Fruit fly (Drosophila melanogaster) Kc167 (cell line): ENCODE results near the gene rho-4.

Experiments used
- Myc ChIP-seq: fragments of >200 bp; optimal IDR thresholded peaks from 2 replicates; lab custom pipeline; 2017; ENCODE audit warnings: missing external identifiers
- Sin3A ChIP-seq: fragments of >200 bp; optimal IDR thresholded peaks from 2 replicates; lab custom pipeline; 2018; ENCODE audit warnings: missing external identifiers
- h ChIP-seq: fragments of >200 bp; optimal IDR thresholded peaks from 3 replicates; lab custom pipeline; 2018; ENCODE audit warnings: missing external identifiers
- insv ChIP-seq: fragments of >200 bp; optimal IDR thresholded peaks from 3 replicates; lab custom pipeline; 2018; ENCODE audit warnings: missing external identifiers
- psq ChIP-seq: fragments of >200 bp; optimal IDR thresholded peaks from 2 replicates; lab custom pipeline; 2017; ENCODE audit warnings: missing external identifiers
- ttk ChIP-seq: sonication (Bioruptor generic); optimal IDR thresholded peaks from 2 replicates; lab custom pipeline; 2017; ENCODE audit warnings: missing external identifiers

Gene rho-4

DNA sequence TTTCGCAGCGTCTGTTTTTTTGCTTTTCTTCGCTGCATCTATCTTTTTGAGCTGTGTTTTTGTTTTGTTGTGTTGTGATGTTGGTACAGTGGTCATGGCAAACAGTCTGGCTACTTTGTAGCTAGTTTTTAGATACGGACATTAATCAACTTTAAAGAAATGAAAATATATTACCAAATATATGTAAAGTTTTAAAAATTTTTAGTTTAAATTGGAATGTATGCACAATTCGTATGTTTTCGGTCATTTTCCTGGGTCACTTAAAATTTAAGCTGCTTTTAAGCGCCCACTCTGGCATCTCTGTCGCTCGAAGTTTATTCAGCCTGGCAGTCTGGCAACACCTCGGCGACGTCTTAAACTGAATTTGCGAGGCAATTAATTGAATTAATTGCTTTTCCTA lies 23.1 kb upstream of the rho-4 start, which contains the start of gene CG11695:
Gene CG11695 (plus strand): TSS at position 344 of the 400 bp plus-strand sequence.
- TF ChIP-seq h (no peak), Myc (lab: Kevin White, UChicago) (no peak), insv (lab: Kevin White, UChicago) (no peak), psq (lab: Kevin White, UChicago) (no peak), Sin3A (lab: Kevin White, UChicago) (no peak), ttk (no peak)

- TF ChIP-seq psq (lab: Kevin White, UChicago) (no peak), ttk (no peak), Myc (lab: Kevin White, UChicago) (no peak), h (no peak), Sin3A (lab: Kevin White, UChicago) (no peak), insv (lab: Kevin White, UChicago) (no peak)
Measured at dm6 chrX:11578841-11579240, 20.8 kb upstream of the rho-4 start.

dm6 chrX:11580200-11580840 lies 19.3 kb upstream of the rho-4 start, which contains the start of gene nod:
Gene nod (plus strand): TSS chrX:11580772.
- no peak for TF ChIP-seq Myc (lab: Kevin White, UChicago)

DNA sequence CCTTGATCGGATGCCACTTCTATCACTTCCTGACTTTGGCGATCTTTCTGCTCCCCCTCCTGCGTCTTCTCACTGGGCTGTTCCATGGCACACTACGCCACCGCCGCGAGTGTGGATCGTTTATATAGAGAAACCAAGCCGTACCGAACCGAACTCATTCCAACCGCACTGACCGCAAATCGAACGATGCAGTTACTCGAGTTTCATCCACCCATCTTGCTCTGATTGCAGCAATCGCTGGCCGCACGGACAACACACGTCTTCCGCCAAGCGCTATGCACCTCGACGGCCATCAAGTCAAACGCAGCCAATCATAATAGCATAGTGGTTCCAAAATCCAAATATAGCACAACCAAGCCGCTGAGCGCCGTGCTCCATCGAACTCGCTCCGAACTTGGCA lies 15.6 kb upstream of the rho-4 start, which contains the start of gene pkm:
Gene pkm (minus strand): TSS at position 101 of the 400 bp plus-strand sequence.
- TF ChIP-seq Myc (lab: Kevin White, UChicago) (no peak), Sin3A (lab: Kevin White, UChicago) (no peak), h (no peak), psq (lab: Kevin White, UChicago) (no peak), insv (lab: Kevin White, UChicago) (no peak)

dm6 chrX:11600795-11601358 lies 1.2 kb downstream of the rho-4 start:
- TF ChIP-seq insv (lab: Kevin White, UChicago) (no peak), h (no peak), ttk (no peak), psq (lab: Kevin White, UChicago) (no peak), Sin3A (lab: Kevin White, UChicago) (no peak), Myc (lab: Kevin White, UChicago) (no peak)

dm6 chrX:11601408-11601807 lies 1.8 kb downstream of the rho-4 start:
- no peak for TF ChIP-seq ttk

- TF ChIP-seq ttk: no peak
Measured at dm6 chrX:11604094-11604493, 4.5 kb downstream of the rho-4 start, which contains the start of gene CG2533. Gene CG2533 (minus strand): TSS chrX:11604194.

DNA sequence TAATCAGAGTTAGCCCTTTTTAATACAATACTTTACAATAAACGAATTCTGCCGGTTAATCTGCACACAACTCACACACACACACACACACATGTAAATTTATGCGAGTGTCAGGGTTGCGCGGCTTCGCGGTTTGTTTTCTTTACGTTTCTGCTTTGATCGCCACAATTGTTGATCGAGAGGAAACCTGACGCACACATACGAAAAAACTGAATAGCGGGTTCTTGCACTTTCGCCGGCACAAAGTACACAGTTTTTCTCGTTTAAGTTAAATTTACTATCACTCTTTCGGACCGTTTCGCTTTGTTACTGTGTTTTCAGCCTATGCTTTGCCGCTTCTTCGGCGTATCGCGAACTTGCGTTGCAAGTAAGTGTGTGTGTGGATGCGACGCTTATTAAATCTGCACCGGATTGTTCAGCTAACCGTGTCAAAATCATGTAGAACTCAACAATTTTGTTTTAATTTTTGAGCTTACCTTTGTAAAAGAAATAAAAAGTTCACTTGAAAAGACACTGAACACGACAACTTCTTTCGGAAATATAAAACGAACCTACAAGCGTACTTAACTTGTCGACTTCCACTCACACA lies 11.5 kb downstream of the rho-4 start:
- TF ChIP-seq Sin3A (lab: Kevin White, UChicago) (no peak), ttk (no peak), psq (lab: Kevin White, UChicago) (no peak), insv (lab: Kevin White, UChicago) (no peak), h (no peak)

dm6 chrX:11611645-11612079 lies 12.0 kb downstream of the rho-4 start, which contains the start of the genes CG2247 and CG1703:
Gene CG2247 (minus strand): TSS chrX:11611652.
Gene CG1703 (plus strand): TSS chrX:11611927.
- TF ChIP-seq ttk (no peak), Sin3A (lab: Kevin White, UChicago) (no peak), insv (lab: Kevin White, UChicago) (no peak), psq (lab: Kevin White, UChicago) (no peak), Myc (lab: Kevin White, UChicago) (no peak), h (no peak)

DNA sequence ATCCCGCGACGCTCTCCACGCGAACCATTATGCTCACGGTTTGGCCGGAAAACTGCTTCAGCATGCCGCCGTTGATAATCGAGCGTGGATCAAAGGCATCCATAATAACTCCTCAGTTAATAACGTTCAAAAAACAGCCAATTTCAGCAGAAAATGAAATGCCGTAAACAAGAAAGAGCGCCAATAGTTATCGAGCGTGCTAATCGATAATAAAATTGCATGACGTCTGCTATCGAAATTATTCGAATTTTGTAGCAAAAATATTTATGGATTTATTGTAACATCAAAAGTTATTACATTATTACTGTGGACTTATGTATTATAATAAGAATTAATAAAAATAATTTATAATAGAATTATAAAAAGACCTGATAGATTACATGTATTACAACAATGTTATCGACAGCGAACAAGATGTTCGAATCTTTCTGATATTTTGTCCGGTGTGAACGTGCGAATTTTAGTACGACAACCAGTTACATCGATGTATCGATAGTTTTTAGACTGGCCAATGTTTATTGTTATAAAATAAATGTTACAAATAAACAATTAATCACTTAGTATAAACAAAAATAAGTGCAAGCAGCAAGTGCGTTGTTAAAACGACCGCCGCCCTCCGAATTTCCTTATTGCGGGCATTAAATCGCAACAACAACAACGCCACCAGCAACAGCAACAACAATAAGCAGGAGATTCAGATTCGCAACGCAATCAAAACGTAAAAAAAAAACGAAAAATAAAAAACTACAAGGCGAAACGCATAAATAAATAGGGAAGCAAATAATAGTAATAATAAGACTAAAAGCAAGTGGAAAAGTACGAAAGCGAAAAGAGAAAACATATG lies 16.2 kb downstream of the rho-4 start, which contains the start of the genes RPA3 and Met:
Gene RPA3 (minus strand): TSS at position 189 of the 844 bp plus-strand sequence.
Gene Met (plus strand): TSS at position 473 of the 844 bp plus-strand sequence.
- no peak for TF ChIP-seq h
- no peak for TF ChIP-seq insv (lab: Kevin White, UChicago)

DNA sequence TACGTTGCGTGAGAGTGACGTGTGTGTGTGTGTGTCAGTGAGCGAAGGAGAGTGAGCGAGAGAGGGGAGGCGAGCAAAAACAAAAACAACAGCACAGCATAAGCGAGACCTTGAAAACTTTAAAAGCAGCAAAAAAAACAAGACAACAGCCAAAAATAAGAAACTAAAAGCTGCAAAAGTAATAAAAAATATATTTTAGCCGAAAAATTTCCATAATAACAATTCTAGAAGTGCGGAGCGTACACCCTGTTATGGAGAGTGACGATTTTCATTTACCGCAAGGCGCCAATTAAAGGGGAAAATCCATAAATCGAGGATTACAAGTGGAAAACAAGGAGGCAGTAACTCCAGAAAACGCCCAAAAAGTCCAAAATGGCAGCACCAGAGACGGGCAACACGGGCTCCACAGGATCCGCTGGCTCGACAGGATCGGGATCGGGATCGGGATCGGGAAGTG lies 16.9 kb downstream of the rho-4 start:
- TF ChIP-seq insv (lab: Kevin White, UChicago) (no peak), ttk (no peak), psq (lab: Kevin White, UChicago) (no peak), Myc (lab: Kevin White, UChicago) (no peak), h (no peak), Sin3A (lab: Kevin White, UChicago) (no peak)

- no peak for TF ChIP-seq ttk
- no peak for TF ChIP-seq Sin3A (lab: Kevin White, UChicago)
- TF ChIP-seq psq (lab: Kevin White, UChicago): no peak
- no peak for TF ChIP-seq h
- TF ChIP-seq Myc (lab: Kevin White, UChicago): no peak
Measured at dm6 chrX:11619617-11620016, 20.0 kb downstream of the rho-4 start.
